Worm (Caenorhabditis elegans) whole organism, young adult: ENCODE results near the gene C29A12.6.

Source experiments
- C17E4.6 ChIP-seq: fragments of 200-800 bp; sonication (Bioruptor generic); IDR thresholded peaks from 2 replicates; pipeline ENCODE4 v1.3.6; 2022; ENCODE audit warnings: missing genetic modification reagents, missing genetic modification characterization, missing compliant biosample characterization
- F39B2.1 ChIP-seq: fragments of 200-800 bp; sonication (Bioruptor generic); IDR thresholded peaks from 2 replicates; pipeline ENCODE4 v1.3.6; 2022; ENCODE audit warnings: missing genetic modification reagents, missing genetic modification characterization, missing compliant biosample characterization
- F55B11.4 ChIP-seq: sonication (generic microtip); optimal IDR thresholded peaks from 2 replicates; lab custom pipeline; 2016; ENCODE audit warnings: missing compliant biosample characterization, missing genetic modification characterization, borderline replicate concordance; ENCODE audit not compliant: insufficient read depth
- K12H6.12 ChIP-seq: fragments of 200-800 bp; sonication (Bioruptor generic); optimal IDR thresholded peaks from 2 replicates; lab custom pipeline; 2018; ENCODE audit warnings: mild to moderate bottlenecking, missing genetic modification characterization, missing compliant biosample characterization
- athp-1 ChIP-seq: sonication (generic microtip); optimal IDR thresholded peaks from 2 replicates; lab custom pipeline; 2017; ENCODE audit warnings: mild to moderate bottlenecking, missing genetic modification characterization, missing compliant biosample characterization
- attf-5 ChIP-seq: fragments of 200-800 bp; sonication (Bioruptor generic); optimal IDR thresholded peaks from 2 replicates; lab custom pipeline; 2018; ENCODE audit warnings: mild to moderate bottlenecking, missing genetic modification characterization, missing compliant biosample characterization
- ceh-100 ChIP-seq: fragments of 200-800 bp; sonication (Bioruptor generic); IDR thresholded peaks from 2 replicates; pipeline ENCODE4 v1.3.6; 2022; ENCODE audit warnings: missing genetic modification reagents, missing genetic modification characterization, missing compliant biosample characterization
- chd-7 ChIP-seq: sonication (generic microtip); optimal IDR thresholded peaks from 2 replicates; lab custom pipeline; 2016; ENCODE audit warnings: mild to moderate bottlenecking, missing genetic modification characterization, moderate library complexity, missing compliant biosample characterization
- him-1 ChIP-seq: sonication (generic microtip); optimal IDR thresholded peaks from 2 replicates; lab custom pipeline; 2016; ENCODE audit warnings: missing genotype, missing genetic modification reagents, missing genetic modification characterization, missing compliant biosample characterization
- lsl-1 ChIP-seq: fragments of 200-800 bp; sonication (Bioruptor generic); optimal IDR thresholded peaks from 2 replicates; lab custom pipeline; 2018; ENCODE audit warnings: mild to moderate bottlenecking, missing genetic modification characterization, moderate library complexity, missing compliant biosample characterization
- nfyb-1 ChIP-seq: fragments of 200-800 bp; sonication (Bioruptor generic); IDR thresholded peaks from 2 replicates; pipeline ENCODE4 v1.3.6; 2022; ENCODE audit warnings: missing genetic modification reagents, missing genetic modification characterization, missing compliant biosample characterization
- pha-4 ChIP-seq: fragments of 150-350 bp; sonication (generic microtip); optimal IDR thresholded peaks from 2 replicates; lab custom pipeline; 2014; ENCODE audit warnings: missing biosample characterization, missing genetic modification reagents, missing genetic modification characterization
- unc-62 ChIP-seq: fragments of 150-350 bp; optimal IDR thresholded peaks from 2 replicates; lab custom pipeline; 2014; ENCODE audit warnings: missing biosample characterization, missing genetic modification reagents, missing genetic modification characterization

ce11 chrV:10870050-10870449 lies 23.1 kb downstream of the C29A12.6 start:
- TF ChIP-seq athp-1 (tag; lab: Kevin White, UChicago) = no peak
- no peak for TF ChIP-seq C17E4.6 (GFP tag; lab: Robert Waterston, UW)
- no peak for TF ChIP-seq K12H6.12 (tag; lab: Kevin White, UChicago)
- no peak for TF ChIP-seq F39B2.1 (GFP tag; lab: Robert Waterston, UW)
- TF ChIP-seq lsl-1 (GFP tag; lab: Kevin White, UChicago) = no peak
- no peak for TF ChIP-seq chd-7 (tag; lab: Kevin White, UChicago)
- TF ChIP-seq ceh-100 (GFP tag; lab: Robert Waterston, UW) = no peak
- TF ChIP-seq pha-4 = no peak
- no peak for TF ChIP-seq F55B11.4
- no peak for TF ChIP-seq him-1 (tag; lab: Kevin White, UChicago)
- TF ChIP-seq nfyb-1 (GFP tag; lab: Robert Waterston, UW) = no peak
- no peak for TF ChIP-seq attf-5
- TF ChIP-seq unc-62 (GFP tag; lab: Kevin White, UChicago) = no peak
